Worm (Caenorhabditis elegans): ENCODE data around the gene M110.10.

DNA sequence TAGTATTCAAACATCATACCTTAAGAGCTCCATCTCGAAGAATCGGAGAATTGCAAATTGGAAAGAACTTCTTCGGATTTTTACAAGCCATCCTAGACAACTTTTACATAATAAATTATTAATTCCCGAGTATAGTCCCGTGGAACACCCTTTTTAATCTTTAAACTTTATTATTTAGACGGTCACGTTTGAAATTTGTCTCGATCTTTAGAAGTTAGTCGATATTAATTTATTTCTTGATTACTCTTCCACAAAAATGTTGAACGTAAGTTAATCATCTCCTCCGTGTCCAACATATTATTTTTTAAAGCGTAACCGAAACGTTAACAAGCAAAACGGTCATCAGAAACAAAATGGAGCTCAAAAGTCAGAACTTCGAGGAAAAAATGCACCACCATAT lies 40.8 kb downstream of the M110.10 start, which contains the start of the genes decr-1.3 and T05C12.1:
- TF ChIP-seq lin-11 (tag; optimal IDR thresholded peaks at IDR 0.05) (no peak), syd-9 (tag; optimal IDR thresholded peaks at IDR 0.05) (no peak), pha-4 (tag; optimal IDR thresholded peaks at IDR 0.05) (no peak), ama-1 (optimal IDR thresholded peaks at IDR 0.05) (no peak), unc-86 (tag; optimal IDR thresholded peaks at IDR 0.05) (no peak), tbx-2 (tag; optimal IDR thresholded peaks at IDR 0.05) (no peak)

Measured in whole organism, late embryonic.